Worm (Caenorhabditis elegans) whole organism, L4 larva: ENCODE results near the gene egrh-2.

ENCODE experiments used
- R02D3.7 ChIP-seq: fragments of 150-350 bp; sonication (generic microtip); optimal IDR thresholded peaks from 3 replicates; lab custom pipeline; 2014; ENCODE audit warnings: missing biosample characterization, missing genetic modification characterization
- T20F7.1 ChIP-seq: fragments of 200-800 bp; sonication (Bioruptor generic); optimal IDR thresholded peaks from 2 replicates; lab custom pipeline; 2018; ENCODE audit warnings: mild to moderate bottlenecking, missing genetic modification characterization, missing compliant biosample characterization
- Y105C5A.15 ChIP-seq: fragments of 200-800 bp; sonication (Bioruptor generic); IDR thresholded peaks from 2 replicates; pipeline ENCODE4 v1.3.6; 2022; ENCODE audit warnings: missing genetic modification characterization, missing compliant biosample characterization
- Y48G9A.11 ChIP-seq: fragments of 200-800 bp; sonication (Bioruptor generic); IDR thresholded peaks from 2 replicates; pipeline ENCODE4 v1.3.6; 2022; ENCODE audit warnings: missing genetic modification reagents, missing genetic modification characterization, missing compliant biosample characterization
- ZK546.5 ChIP-seq, 2 experiments: sonication (generic microtip); optimal IDR thresholded peaks; 2 replicates each; lab custom pipeline; 2017; ENCODE audit warnings: missing biosample characterization in 2 of 2, missing genetic modification characterization in 2 of 2
- aha-1 ChIP-seq: fragments of 150-350 bp; peaks from one replicate; lab custom pipeline; 2014; ENCODE audit warnings: missing biosample characterization, missing genetic modification characterization
- attf-4 ChIP-seq: sonication (generic microtip); optimal IDR thresholded peaks from 3 replicates; lab custom pipeline; 2017; ENCODE audit warnings: missing biosample characterization, missing genetic modification characterization
- ctbp-1 ChIP-seq: fragments of 200-800 bp; sonication (Bioruptor generic); IDR thresholded peaks from 2 replicates; pipeline ENCODE4 v1.3.6; 2022; ENCODE audit warnings: missing genetic modification reagents, missing genetic modification characterization, missing compliant biosample characterization
- daf-19 ChIP-seq: fragments of 200-800 bp; sonication (Bioruptor generic); conservative IDR thresholded peaks from 2 replicates; pipeline ENCODE4 v1.3.6; 2022; ENCODE audit warnings: missing genetic modification characterization, missing compliant biosample characterization
- daf-8 ChIP-seq: fragments of 200-800 bp; sonication (Bioruptor generic); IDR thresholded peaks from 2 replicates; pipeline ENCODE4 v1.3.6; 2022; ENCODE audit warnings: missing genetic modification characterization, missing compliant biosample characterization
- dmd-6 ChIP-seq: fragments of 200-800 bp; sonication (Bioruptor generic); IDR thresholded peaks from 2 replicates; pipeline ENCODE4 v1.3.6; 2022; ENCODE audit warnings: missing genetic modification reagents, missing genetic modification characterization, missing compliant biosample characterization
- dmd-8 ChIP-seq: fragments of 200-800 bp; sonication (Bioruptor generic); IDR thresholded peaks from 2 replicates; pipeline ENCODE4 v1.3.6; 2022; ENCODE audit warnings: missing genetic modification characterization, missing compliant biosample characterization
- dmd-9 ChIP-seq: fragments of 200-800 bp; sonication (Bioruptor generic); IDR thresholded peaks from 2 replicates; pipeline ENCODE4 v1.3.6; 2022; ENCODE audit warnings: missing genetic modification reagents, missing genetic modification characterization, missing compliant biosample characterization
- duxl-1 ChIP-seq: sonication (generic microtip); optimal IDR thresholded peaks from 2 replicates; lab custom pipeline; 2016; ENCODE audit warnings: mild to moderate bottlenecking, missing genetic modification characterization, moderate library complexity, missing compliant biosample characterization; ENCODE audit not compliant: poor library complexity
- dve-1 ChIP-seq: sonication (generic microtip); optimal IDR thresholded peaks from 2 replicates; lab custom pipeline; 2017; ENCODE audit warnings: antibody characterized with exemption, mild to moderate bottlenecking, missing genetic modification characterization, missing compliant biosample characterization; ENCODE audit not compliant: insufficient read depth
- egl-27 ChIP-seq: sonication (generic microtip); optimal IDR thresholded peaks from 3 replicates; lab custom pipeline; 2017; ENCODE audit warnings: missing biosample characterization, missing genetic modification reagents, missing genetic modification characterization
- fkh-10 ChIP-seq: fragments of 150-350 bp; optimal IDR thresholded peaks from 2 replicates; lab custom pipeline; 2014; ENCODE audit warnings: missing biosample characterization, missing genetic modification reagents, missing genetic modification characterization
- hlh-11 ChIP-seq: fragments of 200-800 bp; sonication (Bioruptor generic); optimal IDR thresholded peaks from 2 replicates; lab custom pipeline; 2018; ENCODE audit warnings: mild to moderate bottlenecking, missing genetic modification characterization, missing compliant biosample characterization
- hlh-30 ChIP-seq: sonication (generic microtip); optimal IDR thresholded peaks from 2 replicates; lab custom pipeline; 2017; ENCODE audit warnings: antibody characterized with exemption, mild to moderate bottlenecking, missing genetic modification characterization, missing compliant biosample characterization; ENCODE audit not compliant: insufficient read depth
- lin-29 ChIP-seq: fragments of 200-800 bp; sonication (Bioruptor generic); IDR thresholded peaks from 2 replicates; pipeline ENCODE4 v1.3.6; 2022; ENCODE audit warnings: missing genetic modification reagents, missing genetic modification characterization, missing compliant biosample characterization
- lir-3 ChIP-seq: sonication (generic microtip); optimal IDR thresholded peaks from 2 replicates; lab custom pipeline; 2016; ENCODE audit warnings: mild to moderate bottlenecking, missing genetic modification characterization, missing compliant biosample characterization
- lsy-2 ChIP-seq, 2 experiments: fragments of 150-350 bp in 1 of 2; sonication (generic microtip) in 1 of 2; optimal IDR thresholded peaks; 2 replicates each; lab custom pipeline; 2014 to 2017; ENCODE audit warnings: missing biosample characterization in 2 of 2, missing genetic modification characterization in 2 of 2
- mdl-1 ChIP-seq, 2 experiments: fragments of 150-350 bp in 1 of 2; sonication (generic microtip) in 1 of 2; optimal IDR thresholded peaks; 2 replicates each; lab custom pipeline; 2014 to 2017; ENCODE audit warnings: missing biosample characterization in 2 of 2, missing genetic modification characterization in 2 of 2
- mep-1 ChIP-seq: fragments of 150-350 bp; sonication (generic microtip); optimal IDR thresholded peaks from 3 replicates; lab custom pipeline; 2014; ENCODE audit warnings: missing biosample characterization, missing genetic modification characterization
- mes-2 ChIP-seq: sonication (generic microtip); optimal IDR thresholded peaks from 2 replicates; lab custom pipeline; 2016; ENCODE audit warnings: missing genotype, mild to moderate bottlenecking, missing genetic modification characterization, missing compliant biosample characterization; ENCODE audit not compliant: poor library complexity, severe bottlenecking
- mxl-3 ChIP-seq: fragments of 200-800 bp; sonication (Bioruptor generic); optimal IDR thresholded peaks from 2 replicates; lab custom pipeline; 2018; ENCODE audit warnings: mild to moderate bottlenecking, missing genetic modification characterization, missing compliant biosample characterization
- nhr-10 ChIP-seq: fragments of 150-350 bp; optimal IDR thresholded peaks from 2 replicates; lab custom pipeline; 2014; ENCODE audit warnings: missing biosample characterization, missing genetic modification characterization
- nhr-237 ChIP-seq: sonication (generic microtip); optimal IDR thresholded peaks from 2 replicates; lab custom pipeline; 2017; ENCODE audit warnings: missing biosample characterization, missing genetic modification characterization
- nhr-25 ChIP-seq: sonication (generic microtip); optimal IDR thresholded peaks from 2 replicates; lab custom pipeline; 2017; ENCODE audit warnings: missing genetic modification characterization, mild to moderate bottlenecking, missing compliant biosample characterization, antibody characterized with exemption, moderate library complexity, borderline replicate concordance; ENCODE audit not compliant: insufficient read depth
- nhr-28 ChIP-seq: fragments of 150-350 bp; optimal IDR thresholded peaks from 2 replicates; lab custom pipeline; 2014; ENCODE audit warnings: missing biosample characterization, missing genetic modification characterization
- nhr-42 ChIP-seq: fragments of 200-800 bp; sonication (Bioruptor generic); IDR thresholded peaks from 2 replicates; pipeline ENCODE4 v1.3.6; 2022; ENCODE audit warnings: missing genetic modification characterization, missing compliant biosample characterization
- nhr-77 ChIP-seq: fragments of 150-350 bp; optimal IDR thresholded peaks from 2 replicates; lab custom pipeline; 2014; ENCODE audit warnings: missing biosample characterization, missing genetic modification characterization
- pha-4 ChIP-seq, 2 experiments: fragments of 150-350 bp in 1 of 2; fragments of 200-800 bp in 1 of 2; sonication (Bioruptor generic) in 1 of 2; IDR thresholded peaks in 1 of 2; optimal IDR thresholded peaks in 1 of 2; 2 replicates each; pipeline versions ENCODE4 v1.3.6 to Lab custom; 2014 to 2022; ENCODE audit warnings: missing genetic modification characterization in 2 of 2, missing genetic modification reagents in 2 of 2, missing biosample characterization in 1 of 2, missing compliant biosample characterization in 1 of 2
- rbr-2 ChIP-seq: sonication (generic microtip); optimal IDR thresholded peaks from 2 replicates; lab custom pipeline; 2016; ENCODE audit warnings: missing genotype, missing genetic modification characterization, missing compliant biosample characterization
- skn-1 ChIP-seq: fragments of 150-350 bp; optimal IDR thresholded peaks from 2 replicates; lab custom pipeline; 2014; ENCODE audit warnings: missing biosample characterization, missing genetic modification characterization
- spr-1 ChIP-seq: sonication (generic microtip); optimal IDR thresholded peaks from 2 replicates; lab custom pipeline; 2016; ENCODE audit warnings: mild to moderate bottlenecking, missing genetic modification characterization, missing compliant biosample characterization
- spr-3 ChIP-seq: fragments of 200-800 bp; sonication (Bioruptor generic); optimal IDR thresholded peaks from 2 replicates; lab custom pipeline; 2018; ENCODE audit warnings: mild to moderate bottlenecking, missing genetic modification characterization, missing compliant biosample characterization
- unc-130 ChIP-seq: sonication (generic microtip); optimal IDR thresholded peaks from 2 replicates; lab custom pipeline; 2016; ENCODE audit warnings: missing genetic modification reagents, missing genetic modification characterization, missing compliant biosample characterization
- unc-62 ChIP-seq, 3 experiments: fragments of 150-350 bp in 1 of 3; sonication (generic microtip); optimal IDR thresholded peaks in 2 of 3; peaks in 1 of 3; 1 replicate in 1 of 3; 2 replicates in 2 of 3; lab custom pipeline; 2014 to 2017; ENCODE audit warnings: missing biosample characterization in 3 of 3, missing genetic modification characterization in 3 of 3, missing genetic modification reagents in 3 of 3, missing genotype in 1 of 3
- zfp-2 ChIP-seq: sonication (generic microtip); optimal IDR thresholded peaks from 2 replicates; lab custom pipeline; 2016; ENCODE audit warnings: mild to moderate bottlenecking, missing genetic modification characterization, missing compliant biosample characterization
- zip-2 ChIP-seq: fragments of 150-350 bp; optimal IDR thresholded peaks from 2 replicates; lab custom pipeline; 2014; ENCODE audit warnings: missing biosample characterization, missing genetic modification characterization
- ztf-11 ChIP-seq: fragments of 150-350 bp; optimal IDR thresholded peaks from 2 replicates; lab custom pipeline; 2014; ENCODE audit warnings: missing biosample characterization, missing genetic modification characterization

The egrh-2 gene

ce11 chrIV:971122-971521 is 19.1 kb downstream of the egrh-2 start:
- TF ChIP-seq aha-1 (tag; lab: Kevin White, UChicago), result peak; percentile 95
- no peak for TF ChIP-seq spr-3
- TF ChIP-seq dve-1 (tag; lab: Kevin White, UChicago), result no peak

ce11 chrIV:961862-962261 is 28.4 kb downstream of the egrh-2 start:
- no peak for TF ChIP-seq spr-3
- no peak for TF ChIP-seq daf-8 (GFP tag; lab: Robert Waterston, UW)
- no peak for TF ChIP-seq nhr-25 (tag; lab: Kevin White, UChicago)
- no peak for TF ChIP-seq aha-1 (tag; lab: Kevin White, UChicago)

ce11 chrIV:960177-960576 is 30.1 kb downstream of the egrh-2 start:
- TF ChIP-seq Y105C5A.15 (GFP tag; lab: Robert Waterston, UW) (no peak), nhr-42 (GFP tag; lab: Robert Waterston, UW) (no peak), fkh-10 (GFP tag; lab: Kevin White, UChicago) (no peak), attf-4 (tag; lab: Kevin White, UChicago) (no peak), zfp-2 (tag; lab: Kevin White, UChicago) (no peak), nhr-237 (tag; lab: Kevin White, UChicago) (no peak), skn-1 (tag; lab: Kevin White, UChicago) (no peak), dmd-8 (no peak)

- TF ChIP-seq Y105C5A.15 (GFP tag; lab: Robert Waterston, UW) (no peak), T20F7.1 (GFP tag; lab: Kevin White, UChicago) (no peak), zip-2 (tag; lab: Kevin White, UChicago) (no peak), daf-19 (no peak), nhr-10 (tag; lab: Kevin White, UChicago) (no peak), hlh-30 (tag; lab: Kevin White, UChicago) (no peak), unc-130 (GFP tag; lab: Kevin White, UChicago) (no peak), ctbp-1 (GFP tag; lab: Robert Waterston, UW) (no peak), ztf-11 (tag; lab: Kevin White, UChicago) (no peak), nhr-77 (tag; lab: Kevin White, UChicago) (no peak), aha-1 (tag; lab: Kevin White, UChicago) (no peak), spr-3 (no peak), lir-3 (tag; lab: Kevin White, UChicago) (no peak), spr-1 (tag; lab: Kevin White, UChicago) (no peak), hlh-11 (tag; lab: Kevin White, UChicago) (no peak), dmd-9 (no peak), R02D3.7 (tag; lab: Kevin White, UChicago) (no peak), nhr-28 (no peak)
- TF ChIP-seq, all 104 proteins: peak for 0
These were observed 31.0 kb downstream of the egrh-2 start, which contains the start of gene plx-1 for ce11 chrIV:959221-959620. Gene plx-1, plus strand, starts transcription at chrIV:959521.

ce11 chrIV:957820-958219 is 32.4 kb downstream of the egrh-2 start:
- TF ChIP-seq mxl-3 (peak; percentile 80), duxl-1 (tag; lab: Kevin White, UChicago) (peak; percentile 50), Y48G9A.11 (GFP tag; lab: Robert Waterston, UW) (no peak), hlh-11 (tag; lab: Kevin White, UChicago) (peak; percentile 80), lin-29 (GFP tag; lab: Robert Waterston, UW) (no peak), pha-4 (GFP tag; IDR thresholded peaks at IDR 0.05; lab: Robert Waterston, UW) (no peak), pha-4 (tag; optimal IDR thresholded peaks at IDR 0.05; lab: Kevin White, UChicago) (peak; percentile 43), lir-3 (tag; lab: Kevin White, UChicago) (no peak), dmd-6 (peak; percentile 55; the same call in 1 of the 2 replicates), ZK546.5 (tag; optimal IDR thresholded peaks at IDR 0.05; lab: Kevin White, UChicago) (no peak), unc-62 (GFP tag; optimal IDR thresholded peaks at IDR 0.05 in 1 of 2; lab: Kevin White, UChicago) (peak in 1 of 2 experiments; percentile 71), unc-62 (tag; optimal IDR thresholded peaks at IDR 0.05; lab: Kevin White, UChicago) (no peak), mes-2 (tag; lab: Kevin White, UChicago) (peak; percentile 71), mep-1 (tag; lab: Kevin White, UChicago) (peak; percentile 79), hlh-30 (tag; lab: Kevin White, UChicago) (peak; percentile 92), lsy-2 (tag; optimal IDR thresholded peaks at IDR 0.05; lab: Kevin White, UChicago) (peak; percentile 35 to 77), egl-27 (tag; lab: Kevin White, UChicago) (no peak), T20F7.1 (GFP tag; lab: Kevin White, UChicago) (peak; percentile 29), nhr-25 (tag; lab: Kevin White, UChicago) (peak; percentile 66), rbr-2 (tag; lab: Kevin White, UChicago) (peak; percentile 44), nhr-28 (peak; percentile 98), mdl-1 (tag; optimal IDR thresholded peaks at IDR 0.05; lab: Kevin White, UChicago) (peak in 1 of 2 experiments; percentile 71)
